Fruit fly (Drosophila melanogaster) whole organism, embryonic: ENCODE data around the gene CG1545.

Experiments
- Aef1 ChIP-seq: fragments of 200-800 bp; sonication (Bioruptor generic); IDR thresholded peaks from 3 replicates; pipeline ENCODE4 v1.3.6; 2022; ENCODE audit warnings: missing biosample characterization, missing genetic modification characterization
- C15 ChIP-seq: fragments of 200-800 bp; sonication (Bioruptor generic); IDR thresholded peaks from 3 replicates; pipeline ENCODE4 v1.3.6; 2022; ENCODE audit warnings: missing biosample characterization, missing genetic modification characterization
- CG10274 ChIP-seq: fragments of 200-800 bp; sonication (Bioruptor generic); optimal IDR thresholded peaks from 3 replicates; lab custom pipeline; 2017; ENCODE audit warnings: missing biosample characterization, mild to moderate bottlenecking, missing genetic modification characterization
- CG11247 ChIP-seq: fragments of 200-800 bp; sonication (Bioruptor generic); IDR thresholded peaks from 2 replicates; pipeline ENCODE4 v1.3.6; 2022; ENCODE audit warnings: missing biosample characterization, missing genetic modification characterization
- CG11504 ChIP-seq: fragments of 200-800 bp; sonication (Bioruptor generic); optimal IDR thresholded peaks from 3 replicates; lab custom pipeline; 2019; ENCODE audit warnings: missing biosample characterization, mild to moderate bottlenecking, missing genetic modification characterization, moderate library complexity
- CG13287 ChIP-seq: fragments of 200-800 bp; sonication (Bioruptor generic); IDR thresholded peaks from 2 replicates; pipeline ENCODE4 v1.3.6; 2022; ENCODE audit warnings: missing biosample characterization, missing genetic modification characterization; ENCODE audit not compliant: partially characterized antibody
- CG15601 ChIP-seq: fragments of 200-800 bp; sonication (Bioruptor generic); optimal IDR thresholded peaks from 3 replicates; lab custom pipeline; 2019; ENCODE audit warnings: missing biosample characterization, mild to moderate bottlenecking, missing genetic modification characterization, moderate library complexity
- CG15696 ChIP-seq: fragments of 200-800 bp; sonication (Bioruptor generic); optimal IDR thresholded peaks from 2 replicates; lab custom pipeline; 2019; ENCODE audit warnings: missing biosample characterization, mild to moderate bottlenecking, missing genetic modification characterization, moderate library complexity
- CG16815 ChIP-seq: fragments of 200-800 bp; sonication (Bioruptor generic); optimal IDR thresholded peaks from 3 replicates; lab custom pipeline; 2017; ENCODE audit warnings: missing biosample characterization, mild to moderate bottlenecking, missing genetic modification characterization
- CG16863 ChIP-seq: fragments of 200-800 bp; sonication (Bioruptor generic); optimal IDR thresholded peaks from 3 replicates; lab custom pipeline; 2016; ENCODE audit warnings: missing biosample characterization, missing genetic modification characterization
- CG17361 ChIP-seq: fragments of 200-800 bp; sonication (Bioruptor generic); IDR thresholded peaks from 3 replicates; pipeline ENCODE4 v1.3.6; 2022; ENCODE audit warnings: missing biosample characterization, missing genetic modification characterization
- CG18476 ChIP-seq: fragments of 200-800 bp; sonication (Bioruptor generic); optimal IDR thresholded peaks from 2 replicates; lab custom pipeline; 2016; ENCODE audit warnings: missing biosample characterization, mild to moderate bottlenecking, missing genetic modification characterization
- CG18619 ChIP-seq: fragments of 200-800 bp; sonication (Bioruptor generic); optimal IDR thresholded peaks from 3 replicates; lab custom pipeline; 2017; ENCODE audit warnings: missing biosample characterization, mild to moderate bottlenecking, missing genetic modification characterization
- CG2120 ChIP-seq: fragments of 200-800 bp; sonication (Bioruptor generic); optimal IDR thresholded peaks from 3 replicates; lab custom pipeline; 2016; ENCODE audit warnings: missing biosample characterization, missing genetic modification characterization
- CG2202 ChIP-seq: fragments of 200-800 bp; sonication (Bioruptor generic); optimal IDR thresholded peaks from 2 replicates; lab custom pipeline; 2018; ENCODE audit warnings: missing biosample characterization, mild to moderate bottlenecking, missing genetic modification characterization
- CG31224 ChIP-seq: fragments of 200-800 bp; sonication (Bioruptor generic); IDR thresholded peaks from 2 replicates; pipeline ENCODE4 v1.3.6; 2022; ENCODE audit warnings: missing biosample characterization, missing genetic modification characterization
- CG4424 ChIP-seq: fragments of 200-800 bp; sonication (Bioruptor generic); optimal IDR thresholded peaks from 3 replicates; lab custom pipeline; 2016; ENCODE audit warnings: missing biosample characterization, missing genetic modification characterization
- CG5953 ChIP-seq: fragments of 200-800 bp; sonication (Bioruptor generic); IDR thresholded peaks from 2 replicates; pipeline ENCODE4 v1.3.6; 2022; ENCODE audit warnings: missing biosample characterization, missing genetic modification characterization
- CG8089 ChIP-seq: fragments of 200-800 bp; sonication (Bioruptor generic); optimal IDR thresholded peaks from 3 replicates; lab custom pipeline; 2016; ENCODE audit warnings: missing biosample characterization, missing genetic modification characterization
- CG8290 ChIP-seq, 3 experiments: fragments of 200-800 bp; sonication (Bioruptor generic); optimal IDR thresholded peaks; 2 replicates each; lab custom pipeline; 2016 to 2019; ENCODE audit warnings: missing biosample characterization in 3 of 3, missing genetic modification characterization in 3 of 3, mild to moderate bottlenecking in 2 of 3, moderate library complexity in 1 of 3
- Dip2 ChIP-seq: fragments of 200-800 bp; sonication (Bioruptor generic); IDR thresholded peaks from 2 replicates; pipeline ENCODE4 v1.3.6; 2022; ENCODE audit warnings: missing biosample characterization, missing genetic modification characterization
- Drgx ChIP-seq: fragments of 200-800 bp; sonication (Bioruptor generic); IDR thresholded peaks from 2 replicates; pipeline ENCODE4 v1.3.6; 2022; ENCODE audit warnings: missing biosample characterization, missing genetic modification characterization
- E2f1 ChIP-seq: fragments of 200-800 bp; sonication (Bioruptor generic); IDR thresholded peaks from 2 replicates; pipeline ENCODE4 v1.3.6; 2022; ENCODE audit warnings: missing biosample characterization, missing genetic modification characterization
- Jarid2 ChIP-seq: fragments of 200-800 bp; sonication (Bioruptor generic); optimal IDR thresholded peaks from 3 replicates; lab custom pipeline; 2017; ENCODE audit warnings: mild to moderate bottlenecking, missing biosample characterization, missing genetic modification reagents, missing genetic modification characterization
- Myb ChIP-seq: fragments of 200-800 bp; sonication (Bioruptor generic); optimal IDR thresholded peaks from 2 replicates; lab custom pipeline; 2016; ENCODE audit warnings: missing biosample characterization, missing genetic modification characterization
- Nf-YB ChIP-seq: fragments of 200-800 bp; sonication (Bioruptor generic); optimal IDR thresholded peaks from 3 replicates; lab custom pipeline; 2019; ENCODE audit warnings: missing biosample characterization, mild to moderate bottlenecking, missing genetic modification characterization, moderate library complexity
- Optix ChIP-seq: fragments of 200-800 bp; sonication (Bioruptor generic); IDR thresholded peaks from 3 replicates; pipeline ENCODE4 v1.3.6; 2022; ENCODE audit warnings: missing biosample characterization, missing genetic modification characterization
- Taf1 ChIP-seq: fragments of 200-800 bp; sonication (Bioruptor generic); IDR thresholded peaks from 2 replicates; pipeline ENCODE4 v1.3.6; 2022; ENCODE audit warnings: missing biosample characterization, missing genetic modification characterization
- Trl ChIP-seq, 3 experiments: fragments of >200 bp in 2 of 3; fragments of 200-800 bp in 1 of 3; sonication (Bioruptor generic) in 1 of 3; optimal IDR thresholded peaks; 2 replicates in 1 of 3; 3 replicates in 2 of 3; lab custom pipeline; 2016 to 2017; ENCODE audit warnings: missing biosample characterization in 1 of 3, missing genetic modification characterization in 1 of 3
- Vsx1 ChIP-seq: fragments of 200-800 bp; sonication (Bioruptor generic); optimal IDR thresholded peaks from 2 replicates; lab custom pipeline; 2017; ENCODE audit warnings: missing biosample characterization, mild to moderate bottlenecking, missing genetic modification characterization, missing genetic modification reagents
- ap ChIP-seq: fragments of 200-800 bp; sonication (Bioruptor generic); IDR thresholded peaks from 2 replicates; pipeline ENCODE4 v1.3.6; 2022; ENCODE audit warnings: missing biosample characterization, missing genetic modification characterization
- bsh ChIP-seq, 2 experiments: fragments of 200-800 bp; sonication (Bioruptor generic); optimal IDR thresholded peaks; 2 replicates each; lab custom pipeline; 2017 to 2018; ENCODE audit warnings: mild to moderate bottlenecking in 2 of 2, missing biosample characterization in 2 of 2, missing genetic modification characterization in 2 of 2, moderate library complexity in 1 of 2
- fd102C ChIP-seq: fragments of 200-800 bp; sonication (Bioruptor generic); optimal IDR thresholded peaks from 2 replicates; lab custom pipeline; 2018; ENCODE audit warnings: missing biosample characterization, mild to moderate bottlenecking, missing genetic modification characterization, moderate library complexity
- hb ChIP-seq: fragments of 200-800 bp; sonication (Bioruptor generic); IDR thresholded peaks from 3 replicates; pipeline ENCODE4 v1.3.6; 2022; ENCODE audit warnings: missing biosample characterization, missing genetic modification characterization; ENCODE audit not compliant: partially characterized antibody
- knrl ChIP-seq: fragments of 200-800 bp; sonication (Bioruptor generic); IDR thresholded peaks from 3 replicates; pipeline ENCODE4 v1.3.6; 2022; ENCODE audit warnings: missing biosample characterization, missing genetic modification characterization; ENCODE audit not compliant: partially characterized antibody
- lab ChIP-seq: fragments of 200-800 bp; sonication (Bioruptor generic); optimal IDR thresholded peaks from 3 replicates; lab custom pipeline; 2017; ENCODE audit warnings: missing biosample characterization, missing genetic modification characterization, mild to moderate bottlenecking, moderate library complexity, missing genetic modification reagents
- lilli ChIP-seq: fragments of 200-800 bp; sonication (Bioruptor generic); optimal IDR thresholded peaks from 3 replicates; lab custom pipeline; 2016; ENCODE audit warnings: missing biosample characterization, missing genetic modification characterization
- lmd ChIP-seq: fragments of 200-800 bp; sonication (Bioruptor generic); IDR thresholded peaks from 2 replicates; pipeline ENCODE4 v1.3.6; 2022; ENCODE audit warnings: missing biosample characterization, missing genetic modification characterization
- nerfin-1 ChIP-seq: fragments of 200-800 bp; sonication (Bioruptor generic); optimal IDR thresholded peaks from 3 replicates; lab custom pipeline; 2019; ENCODE audit warnings: missing biosample characterization, mild to moderate bottlenecking, missing genetic modification characterization, moderate library complexity
- odd ChIP-seq: fragments of 200-800 bp; sonication (Bioruptor generic); optimal IDR thresholded peaks from 2 replicates; lab custom pipeline; 2017; ENCODE audit warnings: missing biosample characterization, mild to moderate bottlenecking, missing genetic modification characterization
- otp ChIP-seq: fragments of 200-800 bp; sonication (Bioruptor generic); IDR thresholded peaks from 3 replicates; pipeline ENCODE4, ENCODE4 v1.3.6; 2022; ENCODE audit warnings: missing biosample characterization, missing genetic modification characterization
- phol ChIP-seq: fragments of 200-800 bp; sonication (Bioruptor generic); optimal IDR thresholded peaks from 3 replicates; lab custom pipeline; 2018; ENCODE audit warnings: missing biosample characterization, mild to moderate bottlenecking, missing genetic modification characterization, moderate library complexity
- sc ChIP-seq, 3 experiments: fragments of >200 bp in 2 of 3; fragments of 200-800 bp in 1 of 3; sonication (Bioruptor generic) in 1 of 3; optimal IDR thresholded peaks; 2 replicates in 2 of 3; 3 replicates in 1 of 3; lab custom pipeline; 2017; ENCODE audit warnings: mild to moderate bottlenecking in 1 of 3, missing biosample characterization in 1 of 3, missing genetic modification characterization in 1 of 3, missing genetic modification reagents in 1 of 3
- slbo ChIP-seq: fragments of 200-800 bp; sonication (Bioruptor generic); IDR thresholded peaks from 2 replicates; pipeline ENCODE4 v1.3.6; 2022; ENCODE audit warnings: missing biosample characterization, missing genetic modification characterization
- so ChIP-seq: fragments of 200-800 bp; sonication (Bioruptor generic); IDR thresholded peaks from 3 replicates; pipeline ENCODE4 v1.3.6; 2022; ENCODE audit warnings: missing biosample characterization, missing genetic modification characterization
- wek ChIP-seq: fragments of 200-800 bp; sonication (Bioruptor generic); optimal IDR thresholded peaks from 3 replicates; lab custom pipeline; 2018; ENCODE audit warnings: missing biosample characterization, mild to moderate bottlenecking, missing genetic modification characterization, moderate library complexity
- zfh2 ChIP-seq: fragments of 200-800 bp; sonication (Bioruptor generic); optimal IDR thresholded peaks from 2 replicates; lab custom pipeline; 2016; ENCODE audit warnings: missing biosample characterization, missing genetic modification characterization

The CG1545 gene

dm6 chrX:11108148-11108844, 48.9 kb upstream of the CG1545 start, which contains the start of gene Hsp60A (continued):
- peak; percentile 60; the same call in 2 of the 3 replicates for TF ChIP-seq CG17361
- TF ChIP-seq CG31224 (GFP tag; lab: Robert Waterston, UW): no peak; the same call in 1 of the 2 replicates
- TF ChIP-seq slbo: peak; percentile 58; the same call in 1 of the 2 replicates
- TF ChIP-seq Trl (optimal IDR thresholded peaks at IDR 0.05; lab: Kevin White, UChicago): no peak
- no peak for TF ChIP-seq Trl (GFP tag; optimal IDR thresholded peaks at IDR 0.05; lab: Kevin White, UChicago)
- no peak for TF ChIP-seq fd102C (GFP tag; lab: Kevin White, UChicago)
- no peak for TF ChIP-seq CG2202
- TF ChIP-seq wek (GFP tag; lab: Kevin White, UChicago): peak; percentile 97
- peak; percentile 26 for TF ChIP-seq nerfin-1 (tag; lab: Kevin White, UChicago)
- TF ChIP-seq lmd: peak; percentile 38; the same call in 1 of the 2 replicates
- no peak for TF ChIP-seq CG16863 (GFP tag; lab: Kevin White, UChicago)
- no peak for TF ChIP-seq Myb (GFP tag; lab: Kevin White, UChicago)
- TF ChIP-seq lab (GFP tag; lab: Kevin White, UChicago): peak; percentile 69
- peak in 1 of 2 experiments; percentile 55 for TF ChIP-seq bsh (GFP tag; optimal IDR thresholded peaks at IDR 0.05; lab: Kevin White, UChicago)
- peak; percentile 76; the same call in 2 of the 3 replicates for TF ChIP-seq hb (GFP tag; lab: Robert Waterston, UW)
- TF ChIP-seq CG4424 (GFP tag; lab: Kevin White, UChicago): peak; percentile 34
- TF ChIP-seq C15: no peak
- TF ChIP-seq Optix (GFP tag; lab: Robert Waterston, UW): no peak
- TF ChIP-seq otp: 0 out of 3 replicates have a peak, but pooled peaks have one; percentile 13
- no peak for TF ChIP-seq CG8290 (GFP tag; optimal IDR thresholded peaks at IDR 0.05; lab: Kevin White, UChicago)
- no peak for TF ChIP-seq CG8290 (tag; optimal IDR thresholded peaks at IDR 0.05; lab: Kevin White, UChicago)
- TF ChIP-seq Nf-YB (GFP tag; lab: Kevin White, UChicago): peak; percentile 6
- peak; percentile 63 for TF ChIP-seq CG2120 (GFP tag; lab: Kevin White, UChicago)
- no peak for TF ChIP-seq Jarid2
- no peak for TF ChIP-seq CG16815 (GFP tag; lab: Kevin White, UChicago)
- no peak for TF ChIP-seq zfh2 (GFP tag; lab: Kevin White, UChicago)
- peak; percentile 59 for TF ChIP-seq CG15601 (tag; lab: Kevin White, UChicago)
- 0 out of 2 replicates have a peak, but pooled peaks have one; percentile 14 for TF ChIP-seq CG11247 (GFP tag; lab: Robert Waterston, UW)
- no peak for TF ChIP-seq odd (GFP tag; lab: Kevin White, UChicago)
- TF ChIP-seq CG18619: peak; percentile 17
- TF ChIP-seq phol: peak; percentile 66
- no peak for TF ChIP-seq CG5953 (GFP tag; lab: Robert Waterston, UW)
- TF ChIP-seq Taf1 (GFP tag; lab: Robert Waterston, UW): no peak
- TF ChIP-seq ap (GFP tag; lab: Robert Waterston, UW): no peak
- no peak for TF ChIP-seq CG8089 (GFP tag; lab: Kevin White, UChicago)
- TF ChIP-seq Dip2: no peak
- TF ChIP-seq Drgx (GFP tag; lab: Robert Waterston, UW): peak; percentile 27; the same call in 1 of the 2 replicates
- no peak for TF ChIP-seq sc (optimal IDR thresholded peaks at IDR 0.05; lab: Kevin White, UChicago)
- TF ChIP-seq sc (GFP tag; optimal IDR thresholded peaks at IDR 0.05; lab: Kevin White, UChicago): no peak
- TF ChIP-seq Vsx1 (GFP tag; lab: Kevin White, UChicago): no peak
- peak; percentile 62 for TF ChIP-seq CG11504
- peak; percentile 31 for TF ChIP-seq CG15696
- TF ChIP-seq CG10274: no peak
- no peak for TF ChIP-seq so (GFP tag; lab: Robert Waterston, UW)
- TF ChIP-seq lilli (GFP tag; lab: Kevin White, UChicago): peak; percentile 71
- 0 out of 2 replicates have a peak, but pooled peaks have one; percentile 20 for TF ChIP-seq E2f1
- TF ChIP-seq CG18476 (GFP tag; lab: Kevin White, UChicago): peak; percentile 65
- peak; percentile 91 for TF ChIP-seq CG13287 (GFP tag; lab: Robert Waterston, UW)
- peak; percentile 90 for TF ChIP-seq knrl (GFP tag; lab: Robert Waterston, UW)
- 0 out of 3 replicates have a peak, but pooled peaks have one; percentile 19 for TF ChIP-seq Aef1 (GFP tag; lab: Robert Waterston, UW)
